Fruit fly (Drosophila melanogaster) whole organism, embryonic: ENCODE results near the gene CG6330.
A peak's percentile ranks its signal among the peaks of the same experiment; 100 is the strongest.

Experiments used
- BEAF-32 ChIP-seq: fragments of 200-800 bp; sonication (Bioruptor generic); optimal IDR thresholded peaks from 3 replicates; lab custom pipeline; 2017; ENCODE audit warnings: missing biosample characterization, missing genetic modification characterization, mild to moderate bottlenecking, moderate library complexity, missing genetic modification reagents
- Blimp-1 ChIP-seq: fragments of 200-800 bp; sonication (Bioruptor generic); optimal IDR thresholded peaks from 3 replicates; lab custom pipeline; 2018; ENCODE audit warnings: missing biosample characterization, missing genetic modification characterization, mild to moderate bottlenecking, moderate library complexity, missing genetic modification reagents
- C15 ChIP-seq: fragments of 200-800 bp; sonication (Bioruptor generic); IDR thresholded peaks from 3 replicates; pipeline ENCODE4 v1.3.6; 2022; ENCODE audit warnings: missing biosample characterization, missing genetic modification characterization
- CG10366 ChIP-seq: fragments of 200-800 bp; sonication (Bioruptor generic); IDR thresholded peaks from 2 replicates; pipeline ENCODE4 v1.3.6; 2022; ENCODE audit warnings: missing biosample characterization, missing genetic modification characterization
- CG10462 ChIP-seq: fragments of 200-800 bp; sonication (Bioruptor generic); optimal IDR thresholded peaks from 2 replicates; lab custom pipeline; 2016; ENCODE audit warnings: missing biosample characterization, missing genetic modification characterization
- CG12155 ChIP-seq: fragments of 200-800 bp; sonication (Bioruptor generic); optimal IDR thresholded peaks from 3 replicates; lab custom pipeline; 2016; ENCODE audit warnings: missing biosample characterization, missing genetic modification characterization
- CG16863 ChIP-seq: fragments of 200-800 bp; sonication (Bioruptor generic); optimal IDR thresholded peaks from 3 replicates; lab custom pipeline; 2016; ENCODE audit warnings: missing biosample characterization, missing genetic modification characterization
- CG17385 ChIP-seq: fragments of 200-800 bp; sonication (Bioruptor generic); optimal IDR thresholded peaks from 3 replicates; lab custom pipeline; 2018; ENCODE audit warnings: missing biosample characterization, mild to moderate bottlenecking, missing genetic modification characterization
- CG2129 ChIP-seq: fragments of 200-800 bp; sonication (Bioruptor generic); IDR thresholded peaks from 2 replicates; pipeline ENCODE4 v1.3.6; 2022; ENCODE audit warnings: missing biosample characterization, missing genetic modification characterization; ENCODE audit not compliant: partially characterized antibody
- CG2202 ChIP-seq: fragments of 200-800 bp; sonication (Bioruptor generic); optimal IDR thresholded peaks from 2 replicates; lab custom pipeline; 2018; ENCODE audit warnings: missing biosample characterization, mild to moderate bottlenecking, missing genetic modification characterization
- CG34376 ChIP-seq: fragments of 200-800 bp; sonication (Bioruptor generic); optimal IDR thresholded peaks from 2 replicates; lab custom pipeline; 2018; ENCODE audit warnings: missing biosample characterization, mild to moderate bottlenecking, missing genetic modification characterization
- CG4360 ChIP-seq: fragments of 200-800 bp; sonication (Bioruptor generic); IDR thresholded peaks from 2 replicates; pipeline ENCODE4 v1.3.6; 2022; ENCODE audit warnings: missing biosample characterization, missing genetic modification characterization
- CG5180 ChIP-seq: fragments of 200-800 bp; sonication (Bioruptor generic); optimal IDR thresholded peaks from 3 replicates; lab custom pipeline; 2017; ENCODE audit warnings: missing biosample characterization, missing genetic modification characterization, mild to moderate bottlenecking, moderate library complexity, missing genetic modification reagents
- CG6654 ChIP-seq: fragments of 200-800 bp; sonication (Bioruptor generic); optimal IDR thresholded peaks from 2 replicates; lab custom pipeline; 2017; ENCODE audit warnings: missing biosample characterization, mild to moderate bottlenecking, missing genetic modification characterization
- CG7786 ChIP-seq: fragments of 200-800 bp; sonication (Bioruptor generic); optimal IDR thresholded peaks from 2 replicates; lab custom pipeline; 2016; ENCODE audit warnings: missing biosample characterization, missing genetic modification characterization
- CG8281 ChIP-seq: fragments of 200-800 bp; sonication (Bioruptor generic); optimal IDR thresholded peaks from 2 replicates; lab custom pipeline; 2018; ENCODE audit warnings: missing biosample characterization, mild to moderate bottlenecking, missing genetic modification characterization, moderate library complexity
- Camta ChIP-seq: fragments of 200-800 bp; sonication (Bioruptor generic); optimal IDR thresholded peaks from 2 replicates; lab custom pipeline; 2016; ENCODE audit warnings: missing biosample characterization, missing genetic modification characterization
- D19B ChIP-seq: fragments of 200-800 bp; sonication (Bioruptor generic); optimal IDR thresholded peaks from 2 replicates; lab custom pipeline; 2017; ENCODE audit warnings: missing biosample characterization, mild to moderate bottlenecking, missing genetic modification characterization
- E2f1 ChIP-seq: fragments of 200-800 bp; sonication (Bioruptor generic); IDR thresholded peaks from 2 replicates; pipeline ENCODE4 v1.3.6; 2022; ENCODE audit warnings: missing biosample characterization, missing genetic modification characterization
- HLH54F ChIP-seq: fragments of 200-800 bp; sonication (Bioruptor generic); optimal IDR thresholded peaks from 3 replicates; lab custom pipeline; 2016; ENCODE audit warnings: missing biosample characterization, missing genetic modification characterization
- Hand ChIP-seq: fragments of 200-800 bp; sonication (Bioruptor generic); optimal IDR thresholded peaks from 2 replicates; lab custom pipeline; 2017; ENCODE audit warnings: mild to moderate bottlenecking, missing biosample characterization, missing genetic modification reagents, missing genetic modification characterization
- Hey ChIP-seq: fragments of 200-800 bp; sonication (Bioruptor generic); optimal IDR thresholded peaks from 3 replicates; lab custom pipeline; 2018; ENCODE audit warnings: missing biosample characterization, mild to moderate bottlenecking, missing genetic modification characterization
- Lhr ChIP-seq: fragments of 200-800 bp; sonication (Bioruptor generic); optimal IDR thresholded peaks from 3 replicates; lab custom pipeline; 2017; ENCODE audit warnings: mild to moderate bottlenecking, missing biosample characterization, missing genetic modification reagents, missing genetic modification characterization
- Lpt ChIP-seq: fragments of >200 bp; optimal IDR thresholded peaks from 2 replicates; lab custom pipeline; 2018; ENCODE audit warnings: missing biosample characterization, missing genetic modification characterization
- NC2α ChIP-seq: fragments of 200-800 bp; sonication (Bioruptor generic); optimal IDR thresholded peaks from 2 replicates; lab custom pipeline; 2016; ENCODE audit warnings: missing biosample characterization, missing genetic modification characterization
- Nf-YC ChIP-seq: fragments of 200-800 bp; optimal IDR thresholded peaks from 3 replicates; lab custom pipeline; 2019; ENCODE audit warnings: missing biosample characterization, mild to moderate bottlenecking, missing genetic modification characterization, moderate library complexity
- Tbp ChIP-seq: fragments of >200 bp; optimal IDR thresholded peaks from 2 replicates; lab custom pipeline; 2018; ENCODE audit warnings: missing biosample characterization, missing genetic modification characterization
- amos ChIP-seq: fragments of 200-800 bp; sonication (Bioruptor generic); IDR thresholded peaks from 2 replicates; pipeline ENCODE4 v1.3.6; 2022; ENCODE audit warnings: missing biosample characterization, missing genetic modification characterization; ENCODE audit not compliant: partially characterized antibody
- cas ChIP-seq: fragments of 200-800 bp; sonication (Bioruptor generic); IDR thresholded peaks from 2 replicates; pipeline ENCODE4 v1.3.6; 2022; ENCODE audit warnings: missing biosample characterization, missing genetic modification characterization
- chinmo ChIP-seq: fragments of 200-800 bp; sonication (Bioruptor generic); IDR thresholded peaks from 4 replicates; pipeline ENCODE4 v1.3.6; 2022; ENCODE audit warnings: missing biosample characterization, missing genetic modification characterization; ENCODE audit not compliant: partially characterized antibody
- chm ChIP-seq: fragments of 200-800 bp; sonication (Bioruptor generic); IDR thresholded peaks from 2 replicates; pipeline ENCODE4 v1.3.6; 2022; ENCODE audit warnings: missing biosample characterization, missing genetic modification characterization
- cwo ChIP-seq: fragments of 200-800 bp; sonication (Bioruptor generic); optimal IDR thresholded peaks from 3 replicates; lab custom pipeline; 2017; ENCODE audit warnings: missing biosample characterization, missing genetic modification characterization, mild to moderate bottlenecking, moderate library complexity, missing genetic modification reagents
- dimm ChIP-seq: fragments of 200-800 bp; sonication (Bioruptor generic); IDR thresholded peaks from 2 replicates; pipeline ENCODE4 v1.3.6; 2022; ENCODE audit warnings: missing biosample characterization, missing genetic modification characterization
- esg ChIP-seq: fragments of 200-800 bp; sonication (Bioruptor generic); conservative IDR thresholded peaks from 2 replicates; pipeline ENCODE4 v1.3.6; 2022; ENCODE audit warnings: missing biosample characterization, missing genetic modification characterization
- grau ChIP-seq: fragments of 200-800 bp; optimal IDR thresholded peaks from 3 replicates; lab custom pipeline; 2019; ENCODE audit warnings: missing biosample characterization, mild to moderate bottlenecking, missing genetic modification characterization, moderate library complexity
- kah ChIP-seq: fragments of 200-800 bp; sonication (Bioruptor generic); optimal IDR thresholded peaks from 2 replicates; lab custom pipeline; 2018; ENCODE audit warnings: missing biosample characterization, mild to moderate bottlenecking, missing genetic modification characterization
- maf-S ChIP-seq: fragments of 200-800 bp; sonication (Bioruptor generic); optimal IDR thresholded peaks from 2 replicates; lab custom pipeline; 2016; ENCODE audit warnings: missing biosample characterization, missing genetic modification characterization
- nau ChIP-seq: fragments of 200-800 bp; sonication (Bioruptor generic); optimal IDR thresholded peaks from 3 replicates; lab custom pipeline; 2017; ENCODE audit warnings: missing biosample characterization, mild to moderate bottlenecking, missing genetic modification characterization, missing genetic modification reagents
- nom ChIP-seq: fragments of 200-800 bp; sonication (Bioruptor generic); optimal IDR thresholded peaks from 2 replicates; lab custom pipeline; 2017; ENCODE audit warnings: missing biosample characterization, missing genetic modification characterization, mild to moderate bottlenecking, moderate library complexity, missing genetic modification reagents
- oc ChIP-seq: fragments of 200-800 bp; sonication (Bioruptor generic); optimal IDR thresholded peaks from 2 replicates; lab custom pipeline; 2018; ENCODE audit warnings: missing biosample characterization, mild to moderate bottlenecking, missing genetic modification characterization, moderate library complexity
- sd ChIP-seq: fragments of 200-800 bp; sonication (Bioruptor generic); optimal IDR thresholded peaks from 3 replicates; lab custom pipeline; 2018; ENCODE audit warnings: missing biosample characterization, mild to moderate bottlenecking, missing genetic modification characterization, moderate library complexity
- sr ChIP-seq: fragments of 200-800 bp; sonication (Bioruptor generic); IDR thresholded peaks from 3 replicates; pipeline ENCODE4 v1.3.6; 2022; ENCODE audit warnings: missing biosample characterization, missing genetic modification characterization
- stwl ChIP-seq: fragments of 200-800 bp; sonication (Bioruptor generic); optimal IDR thresholded peaks from 3 replicates; lab custom pipeline; 2018; ENCODE audit warnings: missing biosample characterization, mild to moderate bottlenecking, missing genetic modification characterization, moderate library complexity
- trem ChIP-seq: fragments of 200-800 bp; optimal IDR thresholded peaks from 3 replicates; lab custom pipeline; 2019; ENCODE audit warnings: missing biosample characterization, mild to moderate bottlenecking, missing genetic modification characterization, moderate library complexity
- vvl ChIP-seq: fragments of 200-800 bp; sonication (Bioruptor generic); IDR thresholded peaks from 2 replicates; pipeline ENCODE4 v1.3.6; 2022; ENCODE audit warnings: missing biosample characterization, missing genetic modification characterization
- z ChIP-seq: fragments of 200-800 bp; sonication (Bioruptor generic); IDR thresholded peaks from 3 replicates; pipeline ENCODE4 v1.3.6; 2022; ENCODE audit warnings: missing biosample characterization, missing genetic modification characterization
- zen2 ChIP-seq: fragments of 200-800 bp; sonication (Bioruptor generic); IDR thresholded peaks from 3 replicates; pipeline ENCODE4 v1.3.6; 2022; ENCODE audit warnings: missing biosample characterization, missing genetic modification characterization; ENCODE audit not compliant: partially characterized antibody

Gene CG6330

DNA sequence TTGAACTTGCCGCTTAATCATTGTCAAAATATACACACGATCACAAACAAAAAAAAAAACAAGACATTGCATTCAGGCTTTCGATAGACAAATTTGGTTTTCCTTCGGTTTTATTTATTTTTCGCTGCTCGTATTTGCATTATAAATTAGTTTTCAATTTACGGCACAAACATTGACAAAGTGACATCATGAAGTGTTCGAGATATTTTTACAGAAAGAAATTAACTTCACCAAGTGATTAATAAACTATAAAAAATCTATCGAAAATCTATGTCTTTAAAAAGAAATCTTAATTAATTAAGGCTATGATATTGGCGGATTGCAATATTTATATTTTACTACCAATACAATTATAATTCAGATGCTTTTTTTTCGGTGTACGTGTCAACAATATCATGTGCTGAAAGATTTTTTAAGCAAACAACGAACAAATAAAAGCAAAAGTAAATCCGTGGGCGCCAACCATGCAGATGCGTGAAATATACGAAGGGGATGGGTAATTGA, 34.4 kb downstream of the CG6330 start (continued):
- no peak for TF ChIP-seq CG34376 (GFP tag; lab: Kevin White, UChicago)
- TF ChIP-seq grau (tag; lab: Kevin White, UChicago): no peak
- peak; percentile 65 for TF ChIP-seq CG5180
- TF ChIP-seq D19B (GFP tag; lab: Kevin White, UChicago): no peak
- TF ChIP-seq kah: peak; percentile 32
- no peak for TF ChIP-seq CG12155 (GFP tag; lab: Kevin White, UChicago)
- TF ChIP-seq chm (GFP tag; lab: Robert Waterston, UW): no peak
- 0 out of 3 replicates have a peak, but pooled peaks have one; percentile 54 for TF ChIP-seq C15 (GFP tag; lab: Robert Waterston, UW)
- no peak for TF ChIP-seq nom (GFP tag; lab: Kevin White, UChicago)
- no peak for TF ChIP-seq stwl (tag; lab: Kevin White, UChicago)

- TF ChIP-seq cas (0 out of 2 replicates have a peak, but pooled peaks have one; percentile 7), sd (tag; lab: Kevin White, UChicago) (peak; percentile 83), CG5180 (peak; percentile 8), CG10462 (GFP tag; lab: Kevin White, UChicago) (no peak), nau (GFP tag; lab: Kevin White, UChicago) (peak; percentile 17), trem (no peak), vvl (GFP tag; lab: Robert Waterston, UW) (0 out of 2 replicates have a peak, but pooled peaks have one; percentile 32), chinmo (peak; percentile 77; the same call in 1 of the 4 replicates), CG4360 (GFP tag; lab: Robert Waterston, UW) (peak; percentile 55; the same call in 1 of the 2 replicates), cwo (GFP tag; lab: Kevin White, UChicago) (peak; percentile 27), sr (peak; percentile 94)
Measured at dm6 chr3R:26918857-26919256, 39.4 kb downstream of the CG6330 start.

- TF ChIP-seq maf-S (GFP tag; lab: Kevin White, UChicago): no peak
- peak; percentile 68 for TF ChIP-seq nom (GFP tag; lab: Kevin White, UChicago)
- no peak for TF ChIP-seq E2f1
- no peak for TF ChIP-seq CG10366
- no peak for TF ChIP-seq CG8281
- peak; percentile 87 for TF ChIP-seq Hand (GFP tag; lab: Kevin White, UChicago)
- no peak; the same call in 1 of the 2 replicates for TF ChIP-seq esg (GFP tag; lab: Robert Waterston, UW)
- TF ChIP-seq z (GFP tag; lab: Robert Waterston, UW): no peak
- TF ChIP-seq cwo (GFP tag; lab: Kevin White, UChicago): peak; percentile 68
- no peak for TF ChIP-seq CG7786
- TF ChIP-seq oc (tag; lab: Kevin White, UChicago): no peak
- TF ChIP-seq Camta (GFP tag; lab: Kevin White, UChicago): no peak
- TF ChIP-seq CG2202: peak; percentile 6
- peak; percentile 61 for TF ChIP-seq Blimp-1 (GFP tag; lab: Kevin White, UChicago)
- no peak for TF ChIP-seq dimm (GFP tag; lab: Robert Waterston, UW)
- no peak for TF ChIP-seq NC2α
- TF ChIP-seq BEAF-32 (GFP tag; lab: Kevin White, UChicago): no peak
- no peak for TF ChIP-seq CG6654 (GFP tag; lab: Kevin White, UChicago)
- TF ChIP-seq Hey (tag; lab: Kevin White, UChicago): peak; percentile 74
- TF ChIP-seq CG17385 (GFP tag; lab: Kevin White, UChicago): peak; percentile 71
- peak; percentile 25 for TF ChIP-seq HLH54F
- TF ChIP-seq Lpt (GFP tag; lab: Kevin White, UChicago): no peak
- no peak for TF ChIP-seq CG16863 (GFP tag; lab: Kevin White, UChicago)
- no peak for TF ChIP-seq CG2129 (GFP tag; lab: Robert Waterston, UW)
- peak; percentile 54; the same call in 1 of the 2 replicates for TF ChIP-seq amos
- no peak for TF ChIP-seq Lhr (GFP tag; lab: Kevin White, UChicago)
- peak; percentile 41 for TF ChIP-seq Nf-YC (tag; lab: Kevin White, UChicago)
- TF ChIP-seq Tbp (GFP tag; lab: Kevin White, UChicago): no peak
- no peak for TF ChIP-seq zen2 (GFP tag; lab: Robert Waterston, UW)
Measured at dm6 chr3R:26915463-26915925, 42.8 kb downstream of the CG6330 start, which contains the start of gene CG46339. Gene CG46339, plus strand, starts transcription at chr3R:26915761.
